Fruit fly (Drosophila melanogaster): Measurements from ENCODE around the gene Cyp4e3.

The Cyp4e3 gene

dm6 chr2L:9699615-9700014 is 50.3 kb downstream of the Cyp4e3 start, which contains the start of gene hoip (continued):
- TF ChIP-seq CG17912 (GFP tag; optimal IDR thresholded peaks at IDR 0.05) (no peak), HLH54F (GFP tag; optimal IDR thresholded peaks at IDR 0.05) (no peak), Ets65A (GFP tag) (no peak), jigr1 (GFP tag; IDR thresholded peaks at IDR 0.05) (no peak), CG4360 (GFP tag; IDR thresholded peaks at IDR 0.05) (no peak), Gug (GFP tag; IDR thresholded peaks at IDR 0.05) (no peak), sob (GFP tag; IDR thresholded peaks at IDR 0.05) (no peak), bcd (GFP tag; optimal IDR thresholded peaks at IDR 0.05) (no peak), CG14710 (tag; optimal IDR thresholded peaks at IDR 0.05) (peak; percentile 65), CG12219 (GFP tag; optimal IDR thresholded peaks at IDR 0.05) (no peak), CG6254 (GFP tag; optimal IDR thresholded peaks at IDR 0.05) (no peak), Hmx (GFP tag; optimal IDR thresholded peaks at IDR 0.05) (no peak), Myb (GFP tag; optimal IDR thresholded peaks at IDR 0.05) (peak; percentile 93), hbn (GFP tag; IDR thresholded peaks at IDR 0.05; ENCODE audit: partially characterized antibody) (no peak), CG4282 (GFP tag; optimal IDR thresholded peaks at IDR 0.05) (no peak), Deaf1 (tag; optimal IDR thresholded peaks at IDR 0.05) (no peak), CG7271 (tag; optimal IDR thresholded peaks at IDR 0.05) (no peak), Ets97D (GFP tag; optimal IDR thresholded peaks at IDR 0.05) (peak; percentile 44), CG10321 (GFP tag; IDR thresholded peaks at IDR 0.05) (no peak), E2f2 (GFP tag; IDR thresholded peaks at IDR 0.05) (peak; percentile 55), unc-4 (GFP tag; IDR thresholded peaks at IDR 0.05; ENCODE audit: partially characterized antibody) (peak; percentile 59), CG15514 (GFP tag; optimal IDR thresholded peaks at IDR 0.05) (peak; percentile 4), CG6272 (GFP tag; IDR thresholded peaks at IDR 0.05) (no peak), psq (GFP tag; optimal IDR thresholded peaks at IDR 0.05) (no peak), CG8944 (GFP tag; optimal IDR thresholded peaks at IDR 0.05) (no peak), HLH4C (GFP tag; IDR thresholded peaks at IDR 0.05; ENCODE audit: partially characterized antibody) (peak; percentile 20; the same call in 1 of the 3 replicates), trem (tag; optimal IDR thresholded peaks at IDR 0.05) (peak; percentile 8), ash1 (GFP tag; optimal IDR thresholded peaks at IDR 0.05) (no peak), NFAT (GFP tag; IDR thresholded peaks at IDR 0.05) (peak; percentile 19; the same call in 1 of the 2 replicates), pho (GFP tag; optimal IDR thresholded peaks at IDR 0.05) (no peak), Lim3 (GFP tag; IDR thresholded peaks at IDR 0.05) (no peak), CG14965 (GFP tag; optimal IDR thresholded peaks at IDR 0.05; ENCODE audit: borderline replicate concordance) (no peak), CG12155 (GFP tag; optimal IDR thresholded peaks at IDR 0.05) (no peak), chm (GFP tag; IDR thresholded peaks at IDR 0.05) (no peak; the same call in 1 of the 2 replicates), CHES-1-like (GFP tag; optimal IDR thresholded peaks at IDR 0.05) (no peak), B-H2 (GFP tag; optimal IDR thresholded peaks at IDR 0.05) (no peak), Chrac-16 (GFP tag; optimal IDR thresholded peaks at IDR 0.05) (no peak), CG31441 (GFP tag; IDR thresholded peaks at IDR 0.05) (no peak; the same call in 1 of the 2 replicates), Xrp1 (GFP tag; IDR thresholded peaks at IDR 0.05) (no peak), CG12236 (GFP tag; optimal IDR thresholded peaks at IDR 0.05) (no peak), wdn (GFP tag; IDR thresholded peaks at IDR 0.05) (0 out of 2 replicates have a peak, but pooled peaks have one; percentile 15), run (tag; optimal IDR thresholded peaks at IDR 0.05) (no peak), CG12071 (GFP tag; optimal IDR thresholded peaks at IDR 0.05) (no peak), CG34422 (GFP tag; IDR thresholded peaks at IDR 0.05) (peak; percentile 72), CG4730 (GFP tag; IDR thresholded peaks at IDR 0.05) (no peak), NC2α (GFP tag; optimal IDR thresholded peaks at IDR 0.05) (no peak), sna (GFP tag; IDR thresholded peaks at IDR 0.05; ENCODE audit: partially characterized antibody) (no peak), CG42726 (GFP tag; IDR thresholded peaks at IDR 0.05; ENCODE audit: partially characterized antibody) (0 out of 2 replicates have a peak, but pooled peaks have one; percentile 32), Bteb2 (GFP tag; optimal IDR thresholded peaks at IDR 0.05) (no peak), Hr51 (GFP tag; optimal IDR thresholded peaks at IDR 0.05) (no peak), dan (GFP tag; IDR thresholded peaks at IDR 0.05) (no peak), trh (GFP tag; optimal IDR thresholded peaks at IDR 0.05) (no peak)

Data from whole organism, embryonic.